Fruit fly (Drosophila melanogaster) whole organism, embryonic: ENCODE measurements around the gene TwdlL.

Experiments
- Awh ChIP-seq: fragments of 200-800 bp; sonication (Bioruptor generic); IDR thresholded peaks from 2 replicates; pipeline ENCODE4, ENCODE4 v1.3.6; 2022; ENCODE audit warnings: missing biosample characterization, missing genetic modification characterization
- CG10462 ChIP-seq: fragments of 200-800 bp; sonication (Bioruptor generic); optimal IDR thresholded peaks from 2 replicates; lab custom pipeline; 2016; ENCODE audit warnings: missing biosample characterization, missing genetic modification characterization
- CG10979 ChIP-seq: fragments of 200-800 bp; sonication (Bioruptor generic); optimal IDR thresholded peaks from 2 replicates; lab custom pipeline; 2018; ENCODE audit warnings: missing biosample characterization, mild to moderate bottlenecking, missing genetic modification characterization, moderate library complexity
- CG11085 ChIP-seq: fragments of 200-800 bp; sonication (Bioruptor generic); IDR thresholded peaks from 2 replicates; pipeline ENCODE4 v1.3.6; 2022; ENCODE audit warnings: missing biosample characterization, missing genetic modification characterization
- CG11093 ChIP-seq: fragments of 200-800 bp; sonication (Bioruptor generic); IDR thresholded peaks from 3 replicates; pipeline ENCODE4 v1.3.6; 2022; ENCODE audit warnings: missing biosample characterization, missing genetic modification characterization
- CG11695 ChIP-seq: fragments of 200-800 bp; sonication (Bioruptor generic); IDR thresholded peaks from 3 replicates; pipeline ENCODE4 v1.3.6; 2022; ENCODE audit warnings: missing biosample characterization, missing genetic modification characterization
- CG12299 ChIP-seq: fragments of 200-800 bp; sonication (Bioruptor generic); optimal IDR thresholded peaks from 2 replicates; lab custom pipeline; 2018; ENCODE audit warnings: missing biosample characterization, mild to moderate bottlenecking, missing genetic modification characterization
- CG12769 ChIP-seq: fragments of 200-800 bp; sonication (Bioruptor generic); optimal IDR thresholded peaks from 2 replicates; lab custom pipeline; 2019; ENCODE audit warnings: missing biosample characterization, mild to moderate bottlenecking, missing genetic modification characterization, moderate library complexity
- CG13894 ChIP-seq: fragments of 200-800 bp; sonication (Bioruptor generic); optimal IDR thresholded peaks from 3 replicates; lab custom pipeline; 2018; ENCODE audit warnings: missing biosample characterization, mild to moderate bottlenecking, missing genetic modification characterization, moderate library complexity
- CG14014 ChIP-seq: fragments of 200-800 bp; sonication (Bioruptor generic); IDR thresholded peaks from 2 replicates; pipeline ENCODE4 v1.3.6; 2022; ENCODE audit warnings: missing biosample characterization, missing genetic modification characterization
- CG17612 ChIP-seq: fragments of 200-800 bp; sonication (Bioruptor generic); IDR thresholded peaks from 2 replicates; pipeline ENCODE4 v1.3.6; 2022; ENCODE audit warnings: missing biosample characterization, missing genetic modification characterization
- CG2712 ChIP-seq: fragments of 200-800 bp; optimal IDR thresholded peaks from 3 replicates; lab custom pipeline; 2019; ENCODE audit warnings: missing biosample characterization, mild to moderate bottlenecking, missing genetic modification characterization, moderate library complexity
- CG3281 ChIP-seq: fragments of 200-800 bp; sonication (Bioruptor generic); optimal IDR thresholded peaks from 3 replicates; lab custom pipeline; 2017; ENCODE audit warnings: missing biosample characterization, mild to moderate bottlenecking, missing genetic modification characterization
- CG4424 ChIP-seq: fragments of 200-800 bp; sonication (Bioruptor generic); optimal IDR thresholded peaks from 3 replicates; lab custom pipeline; 2016; ENCODE audit warnings: missing biosample characterization, missing genetic modification characterization
- CG6654 ChIP-seq: fragments of 200-800 bp; sonication (Bioruptor generic); optimal IDR thresholded peaks from 2 replicates; lab custom pipeline; 2017; ENCODE audit warnings: missing biosample characterization, mild to moderate bottlenecking, missing genetic modification characterization
- CG6813 ChIP-seq: fragments of 200-800 bp; sonication (Bioruptor generic); optimal IDR thresholded peaks from 2 replicates; lab custom pipeline; 2017; ENCODE audit warnings: missing biosample characterization, missing genetic modification characterization, mild to moderate bottlenecking, moderate library complexity, missing genetic modification reagents
- CG7357 ChIP-seq: fragments of 200-800 bp; sonication (Bioruptor generic); IDR thresholded peaks from 3 replicates; pipeline ENCODE4 v1.3.6; 2022; ENCODE audit warnings: missing biosample characterization, missing genetic modification characterization
- CG7839 ChIP-seq: fragments of 200-800 bp; sonication (Bioruptor generic); optimal IDR thresholded peaks from 3 replicates; lab custom pipeline; 2018; ENCODE audit warnings: missing biosample characterization, mild to moderate bottlenecking, missing genetic modification characterization, moderate library complexity
- Dip3 ChIP-seq: fragments of 200-800 bp; sonication (Bioruptor generic); optimal IDR thresholded peaks from 3 replicates; lab custom pipeline; 2016; ENCODE audit warnings: missing biosample characterization, missing genetic modification characterization
- Doc3 ChIP-seq: fragments of 200-800 bp; sonication (Bioruptor generic); IDR thresholded peaks from 3 replicates; pipeline ENCODE4 v1.3.6; 2022; ENCODE audit warnings: missing biosample characterization, missing genetic modification characterization; ENCODE audit not compliant: partially characterized antibody
- HHEX ChIP-seq: fragments of 200-800 bp; sonication (Bioruptor generic); optimal IDR thresholded peaks from 3 replicates; lab custom pipeline; 2017; ENCODE audit warnings: missing biosample characterization, mild to moderate bottlenecking, missing genetic modification characterization, missing genetic modification reagents
- Hr39 ChIP-seq: fragments of >200 bp; optimal IDR thresholded peaks from 2 replicates; lab custom pipeline; 2017
- Lim3 ChIP-seq: fragments of 200-800 bp; sonication (Bioruptor generic); IDR thresholded peaks from 2 replicates; pipeline ENCODE4 v1.3.6; 2022; ENCODE audit warnings: missing biosample characterization, missing genetic modification characterization
- MESR4 ChIP-seq: fragments of 200-800 bp; sonication (Bioruptor generic); optimal IDR thresholded peaks from 2 replicates; lab custom pipeline; 2018; ENCODE audit warnings: missing biosample characterization, mild to moderate bottlenecking, missing genetic modification characterization, moderate library complexity
- Myb ChIP-seq: fragments of 200-800 bp; sonication (Bioruptor generic); optimal IDR thresholded peaks from 2 replicates; lab custom pipeline; 2016; ENCODE audit warnings: missing biosample characterization, missing genetic modification characterization
- NC2β ChIP-seq: fragments of 200-800 bp; sonication (Bioruptor generic); optimal IDR thresholded peaks from 2 replicates; lab custom pipeline; 2016; ENCODE audit warnings: missing biosample characterization, missing genetic modification characterization
- Nf-YA ChIP-seq: fragments of 200-800 bp; sonication (Bioruptor generic); IDR thresholded peaks from 2 replicates; pipeline ENCODE4 v1.3.6; 2022; ENCODE audit warnings: missing biosample characterization, missing genetic modification characterization
- abd-A ChIP-seq: fragments of 200-800 bp; sonication (Bioruptor generic); optimal IDR thresholded peaks from 3 replicates; lab custom pipeline; 2019; ENCODE audit warnings: missing biosample characterization, mild to moderate bottlenecking, missing genetic modification characterization, moderate library complexity
- bab2 ChIP-seq: fragments of 200-800 bp; sonication (Bioruptor generic); optimal IDR thresholded peaks from 2 replicates; lab custom pipeline; 2016; ENCODE audit warnings: missing biosample characterization, missing genetic modification characterization
- bowl ChIP-seq: fragments of 200-800 bp; sonication (Bioruptor generic); IDR thresholded peaks from 2 replicates; pipeline ENCODE4 v1.3.6; 2022; ENCODE audit warnings: missing biosample characterization, missing genetic modification characterization
- cad ChIP-seq: fragments of >200 bp; optimal IDR thresholded peaks from 2 replicates; lab custom pipeline; 2017; ENCODE audit warnings: missing biosample characterization, missing genetic modification characterization
- crc ChIP-seq: fragments of 200-800 bp; sonication (Bioruptor generic); optimal IDR thresholded peaks from 2 replicates; lab custom pipeline; 2016; ENCODE audit warnings: missing biosample characterization, missing genetic modification characterization
- croc ChIP-seq: fragments of 200-800 bp; sonication (Bioruptor generic); conservative IDR thresholded peaks from 3 replicates; pipeline ENCODE4 v1.3.6; 2022; ENCODE audit warnings: missing biosample characterization, missing genetic modification characterization
- dati ChIP-seq: fragments of 200-800 bp; sonication (Bioruptor generic); IDR thresholded peaks from 2 replicates; pipeline ENCODE4 v1.3.6; 2022; ENCODE audit warnings: missing biosample characterization, missing genetic modification characterization
- fd3F ChIP-seq: fragments of 200-800 bp; sonication (Bioruptor generic); optimal IDR thresholded peaks from 2 replicates; lab custom pipeline; 2018; ENCODE audit warnings: missing biosample characterization, mild to moderate bottlenecking, missing genetic modification characterization, moderate library complexity
- gcm2 ChIP-seq: fragments of 200-800 bp; sonication (Bioruptor generic); optimal IDR thresholded peaks from 2 replicates; lab custom pipeline; 2016; ENCODE audit warnings: missing biosample characterization, missing genetic modification characterization
- hkb ChIP-seq, 2 experiments: fragments of 200-800 bp in 1 of 2; fragments of >200 bp in 1 of 2; sonication (Bioruptor generic) in 1 of 2; IDR thresholded peaks in 1 of 2; optimal IDR thresholded peaks in 1 of 2; 2 replicates each; pipeline versions ENCODE4 v1.3.6 to Lab custom; 2017 to 2022; ENCODE audit warnings: missing biosample characterization in 1 of 2, missing genetic modification characterization in 1 of 2
- insv ChIP-seq, 2 experiments: fragments of 200-800 bp; sonication (Bioruptor generic); optimal IDR thresholded peaks; 3 replicates each; lab custom pipeline; 2016 to 2018; ENCODE audit warnings: missing biosample characterization in 2 of 2, missing genetic modification characterization in 2 of 2
- klu ChIP-seq: fragments of 200-800 bp; sonication (Bioruptor generic); IDR thresholded peaks from 2 replicates; pipeline ENCODE4 v1.3.6; 2022; ENCODE audit warnings: missing biosample characterization, missing genetic modification characterization
- oc ChIP-seq: fragments of 200-800 bp; sonication (Bioruptor generic); optimal IDR thresholded peaks from 2 replicates; lab custom pipeline; 2018; ENCODE audit warnings: missing biosample characterization, mild to moderate bottlenecking, missing genetic modification characterization, moderate library complexity
- odd ChIP-seq: fragments of 200-800 bp; sonication (Bioruptor generic); optimal IDR thresholded peaks from 2 replicates; lab custom pipeline; 2017; ENCODE audit warnings: missing biosample characterization, mild to moderate bottlenecking, missing genetic modification characterization
- psq ChIP-seq: fragments of 200-800 bp; sonication (Bioruptor generic); optimal IDR thresholded peaks from 2 replicates; lab custom pipeline; 2017; ENCODE audit warnings: missing biosample characterization, missing genetic modification characterization
- repo ChIP-seq: fragments of 200-800 bp; sonication (Bioruptor generic); optimal IDR thresholded peaks from 2 replicates; lab custom pipeline; 2016; ENCODE audit warnings: missing biosample characterization, missing genetic modification characterization
- run ChIP-seq: fragments of 200-800 bp; sonication (Bioruptor generic); optimal IDR thresholded peaks from 3 replicates; lab custom pipeline; 2018; ENCODE audit warnings: missing biosample characterization, mild to moderate bottlenecking, missing genetic modification characterization
- sqz ChIP-seq: fragments of 200-800 bp; sonication (Bioruptor generic); optimal IDR thresholded peaks from 3 replicates; lab custom pipeline; 2018; ENCODE audit warnings: missing biosample characterization, mild to moderate bottlenecking, missing genetic modification characterization
- tll ChIP-seq, 2 experiments: fragments of 200-800 bp in 1 of 2; fragments of >200 bp in 1 of 2; sonication (Bioruptor generic) in 1 of 2; optimal IDR thresholded peaks; 2 replicates each; lab custom pipeline; 2017 to 2019; ENCODE audit warnings: missing biosample characterization in 2 of 2, missing genetic modification characterization in 2 of 2, mild to moderate bottlenecking in 1 of 2, moderate library complexity in 1 of 2
- usp ChIP-seq: fragments of >200 bp; optimal IDR thresholded peaks from 2 replicates; lab custom pipeline; 2017; ENCODE audit warnings: missing biosample characterization, missing genetic modification characterization
- zen2 ChIP-seq: fragments of 200-800 bp; sonication (Bioruptor generic); IDR thresholded peaks from 3 replicates; pipeline ENCODE4 v1.3.6; 2022; ENCODE audit warnings: missing biosample characterization, missing genetic modification characterization; ENCODE audit not compliant: partially characterized antibody

The TwdlL gene

dm6 chr3R:26670277-26670676 is 44.8 kb upstream of the TwdlL start:
- TF ChIP-seq CG13894 (tag; lab: Kevin White, UChicago): peak; percentile 80
- no peak for TF ChIP-seq CG10462 (GFP tag; lab: Kevin White, UChicago)
- TF ChIP-seq gcm2 (GFP tag; lab: Kevin White, UChicago): no peak
- TF ChIP-seq Lim3: no peak
- no peak for TF ChIP-seq bab2 (GFP tag; lab: Kevin White, UChicago)
- no peak for TF ChIP-seq NC2β (GFP tag; lab: Kevin White, UChicago)
- peak; percentile 57 for TF ChIP-seq abd-A
- no peak for TF ChIP-seq croc (GFP tag; lab: Robert Waterston, UW)
- no peak for TF ChIP-seq psq (GFP tag; lab: Kevin White, UChicago)
- TF ChIP-seq, all 482 proteins: peak for 2

dm6 chr3R:26656140-26656539 is 30.7 kb upstream of the TwdlL start, which contains the start of gene Tb:
Tb (plus strand) TSS chr3R:26656440.
- TF ChIP-seq run: no peak
- TF ChIP-seq Awh: peak; percentile 64

- TF ChIP-seq CG7839 (tag; lab: Kevin White, UChicago): no peak
- TF ChIP-seq CG13894 (tag; lab: Kevin White, UChicago): peak; percentile 62
- TF ChIP-seq odd (GFP tag; lab: Kevin White, UChicago): no peak
- TF ChIP-seq CG11085 (GFP tag; lab: Robert Waterston, UW): no peak
- no peak for TF ChIP-seq CG11695
- no peak for TF ChIP-seq usp (GFP tag; lab: Kevin White, UChicago)
- no peak for TF ChIP-seq CG14014 (GFP tag; lab: Robert Waterston, UW)
- no peak for TF ChIP-seq HHEX
- peak; percentile 89 for TF ChIP-seq oc (tag; lab: Kevin White, UChicago)
- TF ChIP-seq insv (GFP tag; optimal IDR thresholded peaks at IDR 0.05; lab: Kevin White, UChicago): no peak
- no peak for TF ChIP-seq CG11093 (GFP tag; lab: Robert Waterston, UW)
- no peak for TF ChIP-seq CG12299 (tag; lab: Kevin White, UChicago)
- no peak for TF ChIP-seq CG4424 (GFP tag; lab: Kevin White, UChicago)
- no peak for TF ChIP-seq bowl (GFP tag; lab: Robert Waterston, UW)
- no peak for TF ChIP-seq klu
- no peak for TF ChIP-seq CG2712
- no peak for TF ChIP-seq CG10979 (tag; lab: Kevin White, UChicago)
- no peak for TF ChIP-seq Doc3 (GFP tag; lab: Robert Waterston, UW)
- TF ChIP-seq CG6813 (GFP tag; lab: Kevin White, UChicago): no peak
- TF ChIP-seq CG17612: no peak
- TF ChIP-seq CG3281 (GFP tag; lab: Kevin White, UChicago): no peak
- TF ChIP-seq repo (GFP tag; lab: Kevin White, UChicago): no peak
- no peak for TF ChIP-seq Hr39 (lab: Kevin White, UChicago)
- TF ChIP-seq sqz (GFP tag; lab: Kevin White, UChicago): peak; percentile 30
- TF ChIP-seq Nf-YA (GFP tag; lab: Robert Waterston, UW): no peak
- no peak for TF ChIP-seq fd3F (GFP tag; lab: Kevin White, UChicago)
- peak; percentile 74 for TF ChIP-seq cad (GFP tag; lab: Kevin White, UChicago)
- no peak for TF ChIP-seq crc (GFP tag; lab: Kevin White, UChicago)
- peak; percentile 97 for TF ChIP-seq CG6654 (GFP tag; lab: Kevin White, UChicago)
- TF ChIP-seq Myb (GFP tag; lab: Kevin White, UChicago): no peak
- TF ChIP-seq Dip3 (GFP tag; lab: Kevin White, UChicago): no peak
- TF ChIP-seq tll (GFP tag; optimal IDR thresholded peaks at IDR 0.05; lab: Kevin White, UChicago): no peak
- TF ChIP-seq MESR4 (GFP tag; lab: Kevin White, UChicago): no peak
- no peak for TF ChIP-seq hkb (optimal IDR thresholded peaks at IDR 0.05; lab: Kevin White, UChicago)
- TF ChIP-seq hkb (GFP tag; IDR thresholded peaks at IDR 0.05; lab: Robert Waterston, UW): no peak
- TF ChIP-seq zen2 (GFP tag; lab: Robert Waterston, UW): no peak
- TF ChIP-seq CG12769 (tag; lab: Kevin White, UChicago): peak; percentile 87
- TF ChIP-seq dati: no peak
- no peak for TF ChIP-seq CG7357 (GFP tag; lab: Robert Waterston, UW)
These were observed 30.0 kb upstream of the TwdlL start for dm6 chr3R:26655416-26655945.
